Fruit fly (Drosophila melanogaster) whole organism, embryonic: ENCODE data around the gene scaf6.

ENCODE experiments used
- Abd-B ChIP-seq: fragments of 200-800 bp; sonication (Bioruptor generic); optimal IDR thresholded peaks from 2 replicates; lab custom pipeline; 2018; ENCODE audit warnings: missing biosample characterization, mild to moderate bottlenecking, missing genetic modification characterization, moderate library complexity
- Ada2b ChIP-seq: fragments of 200-800 bp; sonication (Bioruptor generic); IDR thresholded peaks from 2 replicates; pipeline ENCODE4 v1.3.6; 2022; ENCODE audit warnings: missing biosample characterization, missing genetic modification characterization
- BEAF-32 ChIP-seq: fragments of 200-800 bp; sonication (Bioruptor generic); optimal IDR thresholded peaks from 3 replicates; lab custom pipeline; 2017; ENCODE audit warnings: missing biosample characterization, missing genetic modification characterization, mild to moderate bottlenecking, moderate library complexity, missing genetic modification reagents
- BtbVII ChIP-seq: fragments of 200-800 bp; sonication (Bioruptor generic); optimal IDR thresholded peaks from 3 replicates; lab custom pipeline; 2017; ENCODE audit warnings: missing biosample characterization, mild to moderate bottlenecking, missing genetic modification characterization
- CG10267 ChIP-seq: fragments of 200-800 bp; sonication (Bioruptor generic); optimal IDR thresholded peaks from 2 replicates; lab custom pipeline; 2018; ENCODE audit warnings: missing biosample characterization, mild to moderate bottlenecking, missing genetic modification characterization, moderate library complexity
- CG10366 ChIP-seq: fragments of 200-800 bp; sonication (Bioruptor generic); IDR thresholded peaks from 2 replicates; pipeline ENCODE4 v1.3.6; 2022; ENCODE audit warnings: missing biosample characterization, missing genetic modification characterization
- CG10431 ChIP-seq: fragments of 200-800 bp; sonication (Bioruptor generic); optimal IDR thresholded peaks from 3 replicates; lab custom pipeline; 2018; ENCODE audit warnings: missing biosample characterization, mild to moderate bottlenecking, missing genetic modification characterization
- CG10543 ChIP-seq: fragments of 200-800 bp; sonication (Bioruptor generic); optimal IDR thresholded peaks from 3 replicates; lab custom pipeline; 2017; ENCODE audit warnings: missing biosample characterization, mild to moderate bottlenecking, missing genetic modification characterization, moderate library complexity
- CG11723 ChIP-seq: fragments of 200-800 bp; sonication (Bioruptor generic); optimal IDR thresholded peaks from 2 replicates; lab custom pipeline; 2017; ENCODE audit warnings: missing biosample characterization, mild to moderate bottlenecking, missing genetic modification characterization
- CG13624 ChIP-seq: fragments of 200-800 bp; sonication (Bioruptor generic); optimal IDR thresholded peaks from 2 replicates; lab custom pipeline; 2016; ENCODE audit warnings: missing biosample characterization, missing genetic modification characterization
- CG14667 ChIP-seq: fragments of 200-800 bp; sonication (Bioruptor generic); IDR thresholded peaks from 2 replicates; pipeline ENCODE4 v1.3.6; 2022; ENCODE audit warnings: missing biosample characterization, missing genetic modification characterization
- CG15601 ChIP-seq: fragments of 200-800 bp; sonication (Bioruptor generic); optimal IDR thresholded peaks from 3 replicates; lab custom pipeline; 2019; ENCODE audit warnings: missing biosample characterization, mild to moderate bottlenecking, missing genetic modification characterization, moderate library complexity
- CG17361 ChIP-seq: fragments of 200-800 bp; sonication (Bioruptor generic); IDR thresholded peaks from 3 replicates; pipeline ENCODE4 v1.3.6; 2022; ENCODE audit warnings: missing biosample characterization, missing genetic modification characterization
- CG18476 ChIP-seq: fragments of 200-800 bp; sonication (Bioruptor generic); optimal IDR thresholded peaks from 2 replicates; lab custom pipeline; 2016; ENCODE audit warnings: missing biosample characterization, mild to moderate bottlenecking, missing genetic modification characterization
- CG2120 ChIP-seq: fragments of 200-800 bp; sonication (Bioruptor generic); optimal IDR thresholded peaks from 3 replicates; lab custom pipeline; 2016; ENCODE audit warnings: missing biosample characterization, missing genetic modification characterization
- CG2712 ChIP-seq: fragments of 200-800 bp; optimal IDR thresholded peaks from 3 replicates; lab custom pipeline; 2019; ENCODE audit warnings: missing biosample characterization, mild to moderate bottlenecking, missing genetic modification characterization, moderate library complexity
- CG3065 ChIP-seq: fragments of 200-800 bp; sonication (Bioruptor generic); optimal IDR thresholded peaks from 2 replicates; lab custom pipeline; 2016; ENCODE audit warnings: missing biosample characterization, missing genetic modification characterization
- CG3163 ChIP-seq: fragments of 200-800 bp; sonication (Bioruptor generic); optimal IDR thresholded peaks from 3 replicates; lab custom pipeline; 2016; ENCODE audit warnings: missing biosample characterization, missing genetic modification characterization
- CG34224 ChIP-seq: fragments of 200-800 bp; sonication (Bioruptor generic); IDR thresholded peaks from 3 replicates; pipeline ENCODE4 v1.3.6; 2022; ENCODE audit warnings: missing biosample characterization, missing genetic modification characterization; ENCODE audit not compliant: partially characterized antibody
- CG42726 ChIP-seq: fragments of 200-800 bp; sonication (Bioruptor generic); IDR thresholded peaks from 2 replicates; pipeline ENCODE4 v1.3.6; 2022; ENCODE audit warnings: missing biosample characterization, missing genetic modification characterization; ENCODE audit not compliant: partially characterized antibody
- CG5180 ChIP-seq: fragments of 200-800 bp; sonication (Bioruptor generic); optimal IDR thresholded peaks from 3 replicates; lab custom pipeline; 2017; ENCODE audit warnings: missing biosample characterization, missing genetic modification characterization, mild to moderate bottlenecking, moderate library complexity, missing genetic modification reagents
- CG7271 ChIP-seq: fragments of 200-800 bp; sonication (Bioruptor generic); optimal IDR thresholded peaks from 2 replicates; lab custom pipeline; 2018; ENCODE audit warnings: missing biosample characterization, mild to moderate bottlenecking, missing genetic modification characterization, moderate library complexity
- CG7372 ChIP-seq: fragments of 200-800 bp; sonication (Bioruptor generic); IDR thresholded peaks from 2 replicates; pipeline ENCODE4 v1.3.6; 2022; ENCODE audit warnings: missing biosample characterization, missing genetic modification characterization
- CG7987 ChIP-seq: fragments of 200-800 bp; sonication (Bioruptor generic); optimal IDR thresholded peaks from 2 replicates; lab custom pipeline; 2018; ENCODE audit warnings: missing biosample characterization, mild to moderate bottlenecking, missing genetic modification characterization, moderate library complexity
- CkIIα-i1 ChIP-seq: fragments of 200-800 bp; sonication (Bioruptor generic); IDR thresholded peaks from 2 replicates; pipeline ENCODE4 v1.3.6; 2022; ENCODE audit warnings: missing biosample characterization, missing genetic modification characterization
- D19A ChIP-seq: fragments of 200-800 bp; optimal IDR thresholded peaks from 3 replicates; lab custom pipeline; 2019; ENCODE audit warnings: missing biosample characterization, mild to moderate bottlenecking, missing genetic modification characterization, moderate library complexity
- Ets65A ChIP-seq: fragments of 200-800 bp; sonication (Bioruptor generic); peaks from one replicate; lab custom pipeline; 2016; ENCODE audit warnings: missing biosample characterization, missing genetic modification characterization
- Gug ChIP-seq: fragments of 200-800 bp; sonication (Bioruptor generic); IDR thresholded peaks from 4 replicates; pipeline ENCODE4 v1.3.6; 2022; ENCODE audit warnings: missing biosample characterization, missing genetic modification characterization
- HLH4C ChIP-seq: fragments of 200-800 bp; sonication (Bioruptor generic); IDR thresholded peaks from 3 replicates; pipeline ENCODE4 v1.3.6; 2022; ENCODE audit warnings: missing biosample characterization, missing genetic modification characterization; ENCODE audit not compliant: partially characterized antibody
- NK7.1 ChIP-seq: fragments of 200-800 bp; sonication (Bioruptor generic); optimal IDR thresholded peaks from 3 replicates; lab custom pipeline; 2016; ENCODE audit warnings: missing biosample characterization, missing genetic modification characterization
- Spps ChIP-seq: fragments of 200-800 bp; sonication (Bioruptor generic); optimal IDR thresholded peaks from 2 replicates; lab custom pipeline; 2018; ENCODE audit warnings: missing biosample characterization, mild to moderate bottlenecking, missing genetic modification characterization
- Xrp1 ChIP-seq: fragments of 200-800 bp; sonication (Bioruptor generic); IDR thresholded peaks from 2 replicates; pipeline ENCODE4 v1.3.6; 2022; ENCODE audit warnings: missing biosample characterization, missing genetic modification characterization
- ac ChIP-seq: fragments of 200-800 bp; sonication (Bioruptor generic); optimal IDR thresholded peaks from 3 replicates; lab custom pipeline; 2017; ENCODE audit warnings: missing biosample characterization, mild to moderate bottlenecking, missing genetic modification characterization
- az2 ChIP-seq: fragments of 200-800 bp; sonication (Bioruptor generic); optimal IDR thresholded peaks from 3 replicates; lab custom pipeline; 2016; ENCODE audit warnings: missing biosample characterization, missing genetic modification characterization
- esg ChIP-seq: fragments of 200-800 bp; sonication (Bioruptor generic); conservative IDR thresholded peaks from 2 replicates; pipeline ENCODE4 v1.3.6; 2022; ENCODE audit warnings: missing biosample characterization, missing genetic modification characterization
- eve ChIP-seq, 2 experiments: fragments of >200 bp; optimal IDR thresholded peaks; 2 replicates each; lab custom pipeline; 2017; ENCODE audit warnings: missing biosample characterization in 2 of 2, missing genetic modification characterization in 2 of 2
- fu2 ChIP-seq: fragments of 200-800 bp; sonication (Bioruptor generic); optimal IDR thresholded peaks from 2 replicates; lab custom pipeline; 2016; ENCODE audit warnings: missing biosample characterization, missing genetic modification characterization
- gsb-n ChIP-seq: fragments of 200-800 bp; sonication (Bioruptor generic); optimal IDR thresholded peaks from 3 replicates; lab custom pipeline; 2018; ENCODE audit warnings: missing biosample characterization, mild to moderate bottlenecking, missing genetic modification characterization
- gt ChIP-seq: fragments of 200-800 bp; sonication (Bioruptor generic); IDR thresholded peaks from 2 replicates; pipeline ENCODE4 v1.3.6; 2022; ENCODE audit warnings: missing biosample characterization, missing genetic modification characterization
- ham ChIP-seq: fragments of 200-800 bp; sonication (Bioruptor generic); IDR thresholded peaks from 2 replicates; pipeline ENCODE4 v1.3.6; 2022; ENCODE audit warnings: missing biosample characterization, missing genetic modification characterization
- kah ChIP-seq: fragments of 200-800 bp; sonication (Bioruptor generic); optimal IDR thresholded peaks from 2 replicates; lab custom pipeline; 2018; ENCODE audit warnings: missing biosample characterization, mild to moderate bottlenecking, missing genetic modification characterization
- lola ChIP-seq, 3 experiments: fragments of >200 bp in 2 of 3; fragments of 200-800 bp in 1 of 3; sonication (Bioruptor generic) in 1 of 3; optimal IDR thresholded peaks; 2 replicates each; lab custom pipeline; 2017 to 2019; ENCODE audit warnings: missing biosample characterization in 3 of 3, missing genetic modification characterization in 3 of 3, mild to moderate bottlenecking in 1 of 3, moderate library complexity in 1 of 3
- nau ChIP-seq: fragments of 200-800 bp; sonication (Bioruptor generic); optimal IDR thresholded peaks from 3 replicates; lab custom pipeline; 2017; ENCODE audit warnings: missing biosample characterization, mild to moderate bottlenecking, missing genetic modification characterization, missing genetic modification reagents
- onecut ChIP-seq: fragments of 200-800 bp; sonication (Bioruptor generic); IDR thresholded peaks from 2 replicates; pipeline ENCODE4 v1.3.6; 2022; ENCODE audit warnings: missing biosample characterization, missing genetic modification characterization
- slbo ChIP-seq: fragments of 200-800 bp; sonication (Bioruptor generic); IDR thresholded peaks from 2 replicates; pipeline ENCODE4 v1.3.6; 2022; ENCODE audit warnings: missing biosample characterization, missing genetic modification characterization
- sr ChIP-seq: fragments of 200-800 bp; sonication (Bioruptor generic); IDR thresholded peaks from 3 replicates; pipeline ENCODE4 v1.3.6; 2022; ENCODE audit warnings: missing biosample characterization, missing genetic modification characterization
- sug ChIP-seq: fragments of 200-800 bp; optimal IDR thresholded peaks from 2 replicates; lab custom pipeline; 2019; ENCODE audit warnings: missing biosample characterization, mild to moderate bottlenecking, missing genetic modification characterization, moderate library complexity
- tup ChIP-seq: fragments of 200-800 bp; sonication (Bioruptor generic); optimal IDR thresholded peaks from 2 replicates; lab custom pipeline; 2016; ENCODE audit warnings: missing biosample characterization, mild to moderate bottlenecking, missing genetic modification characterization, moderate library complexity
- unpg ChIP-seq: fragments of 200-800 bp; sonication (Bioruptor generic); optimal IDR thresholded peaks from 3 replicates; lab custom pipeline; 2018; ENCODE audit warnings: missing biosample characterization, mild to moderate bottlenecking, missing genetic modification characterization, moderate library complexity
- usp ChIP-seq: fragments of >200 bp; optimal IDR thresholded peaks from 2 replicates; lab custom pipeline; 2017; ENCODE audit warnings: missing biosample characterization, missing genetic modification characterization
- vnd ChIP-seq: fragments of 200-800 bp; sonication (Bioruptor generic); IDR thresholded peaks from 3 replicates; pipeline ENCODE4 v1.3.6; 2022; ENCODE audit warnings: missing biosample characterization, missing genetic modification characterization; ENCODE audit not compliant: partially characterized antibody

The scaf6 gene

DNA sequence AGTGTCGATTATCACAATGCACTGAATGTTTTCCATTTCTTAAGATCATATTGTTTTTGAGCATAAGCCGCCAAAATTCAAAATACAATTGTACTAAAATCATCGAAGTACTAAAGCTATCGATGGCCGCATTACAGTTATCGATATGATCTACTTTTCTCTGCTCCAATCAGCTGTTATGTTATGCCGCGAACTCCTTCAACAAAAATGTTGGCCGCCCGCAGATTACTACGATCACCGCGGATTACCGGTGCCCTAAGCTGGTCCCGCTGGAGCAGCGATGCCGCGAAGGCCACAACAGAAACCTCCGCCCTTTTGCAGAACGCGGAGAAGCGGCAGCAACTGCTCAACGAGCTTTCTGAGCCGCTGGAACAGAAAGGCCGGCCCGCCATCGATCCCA is 6.9 kb downstream of the scaf6 start, which contains the start of gene beg (continued):
- TF ChIP-seq CG42726 (GFP tag; lab: Robert Waterston, UW), result no peak
- no peak for TF ChIP-seq az2
- TF ChIP-seq CG10366 (GFP tag; lab: Robert Waterston, UW), result no peak
- no peak for TF ChIP-seq kah
- peak; percentile 93 for TF ChIP-seq CG34224
- peak; percentile 49; the same call in 2 of the 3 replicates for TF ChIP-seq vnd (GFP tag; lab: Robert Waterston, UW)
- no peak for TF ChIP-seq CG10267 (tag; lab: Kevin White, UChicago)
- no peak for TF ChIP-seq D19A (tag; lab: Kevin White, UChicago)
- TF ChIP-seq CG18476 (GFP tag; lab: Kevin White, UChicago), result no peak

DNA sequence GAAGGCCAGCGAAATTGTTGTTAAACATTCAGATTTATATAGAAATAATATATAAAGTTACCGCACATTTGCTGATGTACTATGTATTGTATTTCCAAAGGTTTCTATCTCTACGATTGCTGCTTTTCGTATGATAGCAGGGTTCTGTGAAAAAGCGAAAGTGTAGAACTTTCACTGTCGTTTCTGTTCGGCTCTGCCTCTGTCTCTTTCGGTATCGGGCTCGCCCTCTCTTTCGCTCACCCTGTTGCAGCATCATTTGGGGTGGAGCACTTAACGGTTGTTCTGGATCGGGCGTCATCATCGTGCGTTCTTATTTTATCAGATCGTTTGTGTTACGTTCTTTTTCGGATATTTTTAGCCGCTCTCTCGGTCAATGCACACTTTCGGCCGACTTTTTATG is 9.1 kb downstream of the scaf6 start:
- peak in 1 of 3 experiments; percentile 40 for TF ChIP-seq lola (GFP tag; optimal IDR thresholded peaks at IDR 0.05; lab: Kevin White, UChicago)
- no peak for TF ChIP-seq CkIIα-i1 (GFP tag; lab: Robert Waterston, UW)
- TF ChIP-seq ac, result no peak
- no peak for TF ChIP-seq CG11723 (GFP tag; lab: Kevin White, UChicago)
- no peak for TF ChIP-seq CG2712
- no peak for TF ChIP-seq CG7271 (tag; lab: Kevin White, UChicago)
- TF ChIP-seq CG3065 (GFP tag; lab: Kevin White, UChicago), result no peak
- no peak for TF ChIP-seq CG5180 (GFP tag; lab: Kevin White, UChicago)
- TF ChIP-seq CG2120 (GFP tag; lab: Kevin White, UChicago), result no peak
- TF ChIP-seq CG7372 (GFP tag; lab: Robert Waterston, UW), result no peak
- no peak for TF ChIP-seq tup
- no peak for TF ChIP-seq CG13624 (GFP tag; lab: Kevin White, UChicago)
- TF ChIP-seq CG10543 (GFP tag; lab: Kevin White, UChicago), result no peak
- TF ChIP-seq Abd-B, result no peak
- no peak for TF ChIP-seq CG7987
- no peak for TF ChIP-seq BtbVII (GFP tag; lab: Kevin White, UChicago)
- no peak for TF ChIP-seq fu2 (GFP tag; lab: Kevin White, UChicago)
- TF ChIP-seq gt (GFP tag; lab: Robert Waterston, UW), result no peak
- no peak for TF ChIP-seq ham (GFP tag; lab: Robert Waterston, UW)
- no peak for TF ChIP-seq BEAF-32 (GFP tag; lab: Kevin White, UChicago)
- no peak for TF ChIP-seq eve (GFP tag; optimal IDR thresholded peaks at IDR 0.05; lab: Kevin White, UChicago)
- no peak for TF ChIP-seq nau (GFP tag; lab: Kevin White, UChicago)
- TF ChIP-seq onecut (GFP tag; lab: Robert Waterston, UW), result no peak
- TF ChIP-seq Xrp1 (GFP tag; lab: Robert Waterston, UW), result no peak
- no peak for TF ChIP-seq Gug (GFP tag; lab: Robert Waterston, UW)
- no peak for TF ChIP-seq sug
- peak; percentile 54 for TF ChIP-seq CG15601 (tag; lab: Kevin White, UChicago)
- TF ChIP-seq NK7.1, result no peak
- no peak for TF ChIP-seq esg
- TF ChIP-seq Ada2b (GFP tag; lab: Robert Waterston, UW), result no peak
- TF ChIP-seq CG14667 (GFP tag; lab: Robert Waterston, UW), result no peak
- no peak for TF ChIP-seq CG3163 (GFP tag; lab: Kevin White, UChicago)
- peak; percentile 69 for TF ChIP-seq CG10431 (GFP tag; lab: Kevin White, UChicago)
- TF ChIP-seq slbo, result no peak
- TF ChIP-seq HLH4C (GFP tag; lab: Robert Waterston, UW), result no peak
- TF ChIP-seq Ets65A (GFP tag; lab: Kevin White, UChicago), result no peak
- TF ChIP-seq usp (GFP tag; lab: Kevin White, UChicago), result no peak
- no peak for TF ChIP-seq unpg (GFP tag; lab: Kevin White, UChicago)
- peak; percentile 74 for TF ChIP-seq Spps
- peak; percentile 41; the same call in 1 of the 3 replicates for TF ChIP-seq CG17361 (GFP tag; lab: Robert Waterston, UW)
- peak; percentile 55 for TF ChIP-seq gsb-n (tag; lab: Kevin White, UChicago)
- TF ChIP-seq sr (GFP tag; lab: Robert Waterston, UW), result no peak
